Fruit fly (Drosophila melanogaster): ENCODE data around the gene Lip2.

Lip2 gene

DNA sequence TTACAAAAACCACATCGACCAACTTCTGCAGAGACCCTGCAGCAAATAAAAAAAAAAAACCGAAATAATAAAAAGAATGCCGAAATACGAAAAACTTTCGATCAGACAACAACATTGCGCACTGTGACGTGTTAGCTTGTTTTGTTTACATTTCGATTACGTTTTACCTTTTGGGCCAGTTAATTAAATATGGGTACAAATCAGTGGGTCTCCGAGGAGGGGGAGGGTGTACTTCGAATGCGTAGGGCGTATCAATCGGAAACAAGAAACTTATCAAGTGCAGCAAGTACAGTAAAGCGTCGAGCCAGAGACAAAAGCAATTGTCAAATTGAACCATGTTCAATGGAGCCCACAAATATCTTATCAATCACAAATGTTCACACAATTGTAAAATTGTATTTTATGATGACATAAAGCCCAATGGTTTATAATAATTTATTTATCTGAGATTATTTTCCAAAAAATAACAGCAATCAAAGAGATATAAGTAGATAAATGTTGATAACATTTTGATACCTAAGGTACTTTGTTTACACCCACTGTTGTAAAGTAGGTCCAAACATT lies 7.7 kb downstream of the Lip2 start, which contains the start of gene Lip1:
Gene Lip1, minus strand, starts transcription at position 46 of the 564 bp plus-strand sequence.
- TF ChIP-seq usp (GFP tag; optimal IDR thresholded peaks at IDR 0.05) (no peak), psq (optimal IDR thresholded peaks at IDR 0.05) (no peak), Dll (optimal IDR thresholded peaks at IDR 0.05) (no peak), CG8478 (optimal IDR thresholded peaks at IDR 0.05) (no peak), pan (optimal IDR thresholded peaks at IDR 0.05) (no peak), EcR (GFP tag; optimal IDR thresholded peaks at IDR 0.05) (no peak)

DNA sequence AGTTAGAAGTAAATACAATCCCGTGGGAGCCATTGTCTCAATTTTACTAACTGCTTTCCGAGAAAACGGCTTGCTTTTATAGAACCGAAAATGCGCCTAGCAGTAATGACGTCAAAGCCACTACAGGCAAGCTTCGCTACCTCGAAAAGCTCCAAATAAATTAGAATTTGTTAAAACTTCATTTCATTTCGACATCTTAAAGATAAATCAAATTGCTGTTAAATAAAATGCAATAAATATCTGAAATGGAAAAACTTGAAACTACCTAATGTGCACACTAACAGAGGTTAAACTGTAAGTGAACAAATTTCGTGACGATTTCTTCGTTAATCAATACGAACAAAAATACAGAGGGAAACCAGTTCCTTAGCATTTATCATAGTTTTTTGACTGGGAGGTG lies 11.3 kb downstream of the Lip2 start, which contains the start of gene CG7300:
Gene CG7300, minus strand, starts transcription at position 52 of the 400 bp plus-strand sequence.
- TF ChIP-seq pan (optimal IDR thresholded peaks at IDR 0.05) = no peak
- TF ChIP-seq usp (GFP tag; optimal IDR thresholded peaks at IDR 0.05) = no peak
- TF ChIP-seq CG8478 (optimal IDR thresholded peaks at IDR 0.05) = no peak
- no peak for TF ChIP-seq psq (optimal IDR thresholded peaks at IDR 0.05)
- TF ChIP-seq EcR (GFP tag; optimal IDR thresholded peaks at IDR 0.05) = no peak
- TF ChIP-seq Dll (optimal IDR thresholded peaks at IDR 0.05) = no peak

DNA sequence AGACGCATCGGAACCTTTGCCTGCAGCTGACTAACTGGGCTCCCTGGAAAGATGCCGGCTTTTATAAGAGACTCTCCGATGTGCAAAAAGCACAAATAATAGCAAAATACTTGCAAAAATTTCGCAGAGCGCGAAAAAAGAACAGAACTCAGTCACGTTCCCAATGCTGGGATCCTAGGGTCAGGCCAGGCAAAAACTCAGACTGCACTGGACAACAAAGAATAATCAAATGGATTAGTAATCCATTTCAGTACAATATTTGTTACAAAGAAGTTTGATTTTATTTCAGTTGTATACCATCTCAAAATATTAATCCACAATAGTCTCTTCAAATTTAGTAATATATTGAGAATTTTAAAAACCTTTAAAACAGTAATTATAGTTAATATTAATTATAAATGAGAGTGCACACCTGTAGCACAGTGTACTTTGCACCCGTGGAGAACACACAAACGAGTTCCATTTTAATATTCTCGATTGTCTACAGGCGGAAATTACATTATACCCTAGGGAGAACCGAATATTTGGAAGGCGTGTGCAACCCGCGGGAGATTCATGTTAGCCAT lies 15.1 kb downstream of the Lip2 start, which contains the start of gene CG17108:
Gene CG17108, minus strand, starts transcription at position 51 of the 566 bp plus-strand sequence.
- TF ChIP-seq usp (GFP tag; optimal IDR thresholded peaks at IDR 0.05) = no peak
- TF ChIP-seq EcR (GFP tag; optimal IDR thresholded peaks at IDR 0.05) = no peak
- TF ChIP-seq pan (optimal IDR thresholded peaks at IDR 0.05) = no peak
- TF ChIP-seq psq (optimal IDR thresholded peaks at IDR 0.05) = no peak
- TF ChIP-seq Dll (optimal IDR thresholded peaks at IDR 0.05) = no peak
- TF ChIP-seq CG8478 (optimal IDR thresholded peaks at IDR 0.05) = no peak

DNA sequence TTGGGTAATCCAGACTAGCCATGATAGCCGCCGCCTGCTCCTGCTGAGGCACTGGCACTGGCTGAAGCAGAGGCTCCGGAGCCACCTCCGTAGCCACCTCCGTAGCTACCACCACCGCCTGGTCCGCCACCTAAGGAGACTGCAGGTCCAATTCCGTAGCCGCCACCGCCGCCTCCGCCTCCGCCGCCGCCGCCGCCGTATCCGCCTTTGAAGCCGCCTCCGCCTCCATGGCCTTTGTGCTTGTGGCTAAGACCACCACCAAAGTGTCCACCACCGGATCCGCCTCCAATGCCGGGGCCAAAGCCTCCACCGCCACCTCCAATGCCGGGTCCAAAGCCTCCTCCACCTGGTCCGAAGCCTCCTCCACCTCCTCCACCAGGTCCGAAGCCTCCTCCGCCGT lies 16.2 kb downstream of the Lip2 start:
- TF ChIP-seq usp (GFP tag; optimal IDR thresholded peaks at IDR 0.05) = no peak
- no peak for TF ChIP-seq CG8478 (optimal IDR thresholded peaks at IDR 0.05)
- TF ChIP-seq EcR (GFP tag; optimal IDR thresholded peaks at IDR 0.05) = no peak
- no peak for TF ChIP-seq Dll (optimal IDR thresholded peaks at IDR 0.05)
- no peak for TF ChIP-seq psq (optimal IDR thresholded peaks at IDR 0.05)
- TF ChIP-seq pan (optimal IDR thresholded peaks at IDR 0.05) = no peak

DNA sequence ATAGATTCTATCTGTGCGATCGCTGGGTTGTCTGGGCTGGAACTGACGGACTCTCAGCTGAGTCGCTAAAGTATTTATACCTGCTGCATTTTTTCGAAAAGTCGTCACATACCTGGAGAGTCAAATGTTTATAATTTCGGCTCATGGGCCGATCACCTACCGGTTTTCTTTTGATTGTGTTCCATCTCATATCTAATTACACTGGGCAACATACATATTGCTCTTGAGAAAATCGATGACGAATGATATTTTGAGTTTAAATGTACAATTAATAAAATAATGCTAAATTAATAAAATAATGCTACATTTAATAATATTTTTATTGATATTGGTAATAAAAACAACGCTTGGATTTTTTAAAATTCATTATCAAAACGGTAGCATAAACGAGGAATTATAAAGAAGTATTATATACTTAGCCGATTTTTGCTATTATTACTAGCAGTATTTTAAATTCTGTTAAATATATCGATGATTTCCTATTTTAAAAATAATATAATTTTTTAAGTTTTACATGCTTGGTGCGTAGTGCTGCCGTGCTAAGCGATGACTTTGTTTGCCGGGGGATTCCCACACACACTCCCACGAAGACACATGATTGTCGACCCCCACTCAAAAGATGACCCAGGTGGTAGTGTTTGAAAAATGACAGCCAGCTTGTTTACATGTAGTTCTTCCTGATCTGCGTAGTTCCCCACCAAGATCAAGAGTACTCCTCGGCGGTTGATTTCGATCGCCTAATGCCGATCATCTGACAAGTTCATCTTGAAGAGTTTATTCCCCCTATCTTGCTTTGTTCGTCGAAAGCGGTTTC lies 19.8 kb downstream of the Lip2 start, which contains the start of gene CG7294:
Gene CG7294, minus strand, starts transcription at position 51 of the 814 bp plus-strand sequence.
- TF ChIP-seq pan (optimal IDR thresholded peaks at IDR 0.05) (no peak), CG8478 (optimal IDR thresholded peaks at IDR 0.05) (no peak), psq (optimal IDR thresholded peaks at IDR 0.05) (no peak), EcR (GFP tag; optimal IDR thresholded peaks at IDR 0.05) (no peak), Dll (optimal IDR thresholded peaks at IDR 0.05) (no peak)

DNA sequence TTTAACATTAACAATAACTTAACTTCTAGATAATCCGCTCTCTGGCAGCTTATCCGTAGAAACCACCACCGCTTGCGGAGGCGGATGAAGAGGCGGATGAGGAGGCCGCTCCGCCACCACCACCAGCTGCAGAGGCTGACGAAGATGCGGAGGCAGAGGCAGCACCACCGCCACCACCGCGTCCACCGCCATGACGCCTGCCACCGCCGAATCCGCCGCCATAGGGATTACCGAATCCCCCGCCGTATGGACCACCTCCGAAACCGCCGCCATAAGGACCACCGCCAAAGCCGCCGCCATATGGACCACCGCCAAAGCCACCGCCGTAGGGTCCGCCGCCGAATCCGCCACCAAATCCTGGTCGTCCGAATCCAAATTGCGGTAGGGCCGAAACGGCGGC lies 20.5 kb downstream of the Lip2 start:
- no peak for TF ChIP-seq Dll (optimal IDR thresholded peaks at IDR 0.05)
- no peak for TF ChIP-seq usp (GFP tag; optimal IDR thresholded peaks at IDR 0.05)
- TF ChIP-seq pan (optimal IDR thresholded peaks at IDR 0.05) = no peak
- TF ChIP-seq EcR (GFP tag; optimal IDR thresholded peaks at IDR 0.05) = no peak
- no peak for TF ChIP-seq CG8478 (optimal IDR thresholded peaks at IDR 0.05)
- no peak for TF ChIP-seq psq (optimal IDR thresholded peaks at IDR 0.05)

DNA sequence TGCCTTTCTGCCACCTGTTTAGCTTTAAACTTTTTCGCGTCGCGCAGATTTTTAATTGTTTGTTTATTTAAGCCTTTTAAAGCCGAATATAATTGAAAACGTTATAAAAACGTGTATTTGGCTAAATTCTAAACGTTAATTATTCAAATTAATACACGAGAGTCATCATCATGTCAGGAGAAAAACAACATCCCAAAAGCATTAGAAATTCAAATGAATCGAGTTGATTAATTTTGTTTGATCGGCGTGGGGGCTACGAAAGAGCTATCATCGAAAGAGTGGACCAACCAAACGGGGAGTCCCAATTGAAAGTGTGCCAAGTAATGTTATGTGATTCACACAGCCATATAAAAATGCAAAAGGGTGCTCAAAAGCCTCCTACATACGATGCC lies 21.5 kb downstream of the Lip2 start:
- no peak for TF ChIP-seq pan (optimal IDR thresholded peaks at IDR 0.05)
- no peak for TF ChIP-seq CG8478 (optimal IDR thresholded peaks at IDR 0.05)
- no peak for TF ChIP-seq EcR (GFP tag; optimal IDR thresholded peaks at IDR 0.05)
- no peak for TF ChIP-seq psq (optimal IDR thresholded peaks at IDR 0.05)
- no peak for TF ChIP-seq Dll (optimal IDR thresholded peaks at IDR 0.05)
- TF ChIP-seq usp (GFP tag; optimal IDR thresholded peaks at IDR 0.05) = no peak

DNA sequence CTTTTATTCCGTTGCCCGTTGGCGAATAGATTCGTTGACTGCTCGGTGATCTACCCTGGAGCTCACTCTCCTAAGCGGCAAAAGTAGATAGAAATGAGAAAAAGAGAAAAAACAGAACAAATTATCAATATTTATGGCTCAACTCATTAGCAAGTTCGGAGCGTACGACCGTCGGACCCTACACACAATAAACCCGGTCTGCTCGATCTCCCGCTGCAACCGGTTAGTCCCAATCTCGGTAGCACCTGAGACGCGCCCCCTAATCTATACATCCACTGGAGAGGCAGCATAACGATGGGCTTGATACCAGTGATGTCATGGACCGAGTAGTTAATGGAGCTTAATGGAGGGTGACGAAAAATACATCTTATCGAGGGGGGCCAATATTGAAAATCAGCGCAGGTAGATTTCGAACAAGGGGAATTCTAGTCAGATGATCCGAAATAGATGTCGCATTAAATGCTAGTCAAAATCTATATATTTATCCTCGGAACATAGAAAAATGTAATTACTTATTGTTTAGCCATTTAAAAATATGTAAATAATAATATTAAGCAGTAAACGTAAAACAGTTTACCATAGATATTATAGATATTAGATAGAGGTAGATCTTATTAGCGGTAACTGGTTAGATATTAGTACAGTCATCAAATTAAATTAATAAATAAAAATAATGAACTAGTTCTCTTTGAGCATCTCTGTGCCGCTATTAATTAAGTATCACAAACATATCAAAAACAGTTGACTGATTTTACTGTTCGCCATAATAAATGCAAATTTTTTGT lies 22.1 kb downstream of the Lip2 start, which contains the start of gene CG7296:
Gene CG7296, minus strand, starts transcription at position 58 of the 785 bp plus-strand sequence.
- no peak for TF ChIP-seq usp (GFP tag; optimal IDR thresholded peaks at IDR 0.05)
- no peak for TF ChIP-seq psq (optimal IDR thresholded peaks at IDR 0.05)
- no peak for TF ChIP-seq pan (optimal IDR thresholded peaks at IDR 0.05)
- no peak for TF ChIP-seq EcR (GFP tag; optimal IDR thresholded peaks at IDR 0.05)
- no peak for TF ChIP-seq CG8478 (optimal IDR thresholded peaks at IDR 0.05)

DNA sequence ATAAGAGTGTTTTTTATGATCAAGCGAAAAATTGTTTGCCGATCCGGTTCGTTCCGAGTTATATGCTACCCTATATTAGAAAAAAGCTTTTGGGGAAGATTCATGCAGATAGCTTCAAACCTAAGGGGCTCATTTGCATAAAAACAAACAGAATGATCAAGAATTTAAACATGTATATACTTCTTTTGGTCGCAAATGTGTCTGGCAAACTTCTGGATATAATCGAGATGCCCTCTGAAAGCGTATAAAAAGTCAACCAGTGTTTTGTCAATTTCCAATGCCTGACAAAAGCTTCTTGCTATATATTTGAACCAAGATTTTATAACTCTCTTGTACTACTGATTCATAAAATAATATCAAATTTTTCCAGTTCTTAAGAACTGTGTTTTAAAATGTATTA lies 23.6 kb downstream of the Lip2 start:
- no peak for TF ChIP-seq EcR (GFP tag; optimal IDR thresholded peaks at IDR 0.05)
- no peak for TF ChIP-seq psq (optimal IDR thresholded peaks at IDR 0.05)
- no peak for TF ChIP-seq Dll (optimal IDR thresholded peaks at IDR 0.05)

DNA sequence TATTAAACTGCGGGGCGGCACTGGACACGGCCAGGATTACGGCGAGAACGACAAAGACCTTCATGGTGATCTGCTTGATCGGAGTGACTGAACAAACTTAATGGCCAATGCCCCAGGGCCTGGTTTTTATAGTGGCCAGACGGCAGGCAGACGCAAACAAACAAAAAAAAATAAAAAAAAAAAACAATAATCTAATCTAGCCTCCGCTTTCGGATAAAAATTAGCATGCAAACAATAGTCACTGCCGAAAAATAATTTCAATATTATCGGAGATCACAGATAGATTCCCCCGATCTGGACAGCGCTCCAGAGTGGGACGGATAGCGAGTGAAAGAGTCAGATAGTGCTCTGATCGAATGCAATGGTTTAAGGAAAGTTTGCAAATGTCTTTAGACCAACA lies 24.9 kb downstream of the Lip2 start, which contains the start of gene CG7299:
Gene CG7299, minus strand, starts transcription at position 101 of the 400 bp plus-strand sequence.
- TF ChIP-seq EcR (GFP tag; optimal IDR thresholded peaks at IDR 0.05) (no peak), pan (optimal IDR thresholded peaks at IDR 0.05) (no peak), CG8478 (optimal IDR thresholded peaks at IDR 0.05) (no peak), Dll (optimal IDR thresholded peaks at IDR 0.05) (no peak), psq (optimal IDR thresholded peaks at IDR 0.05) (no peak), usp (GFP tag; optimal IDR thresholded peaks at IDR 0.05) (no peak)

DNA sequence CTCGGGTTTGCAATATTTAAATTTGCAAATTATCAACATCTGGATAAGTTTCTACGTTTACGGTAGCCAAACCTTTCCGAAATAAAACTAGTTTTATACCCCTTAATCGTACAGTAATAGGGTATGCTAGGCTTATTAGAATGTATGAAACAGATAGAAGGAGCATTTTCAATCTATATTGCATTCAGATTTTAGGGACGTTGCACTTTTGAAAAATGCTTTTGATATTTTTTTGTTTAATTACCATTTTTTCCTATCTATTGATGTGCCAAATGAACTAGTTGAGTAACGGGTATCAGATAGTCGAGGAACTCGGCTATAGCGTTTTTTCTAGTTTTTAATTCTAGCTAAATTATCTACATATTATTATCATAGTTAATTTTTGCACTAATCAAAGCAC lies 26.3 kb downstream of the Lip2 start:
- TF ChIP-seq psq (optimal IDR thresholded peaks at IDR 0.05) (no peak), usp (GFP tag; optimal IDR thresholded peaks at IDR 0.05) (no peak), EcR (GFP tag; optimal IDR thresholded peaks at IDR 0.05) (no peak), Dll (optimal IDR thresholded peaks at IDR 0.05) (no peak), pan (optimal IDR thresholded peaks at IDR 0.05) (no peak), CG8478 (optimal IDR thresholded peaks at IDR 0.05) (no peak)

Data from whole organism.